Worm (Caenorhabditis elegans): ENCODE measurements around the gene ubh-1.

Gene ubh-1

ce11 chrV:6533030-6533429 lies 21.8 kb upstream of the ubh-1 start, which contains the start of gene hpo-26:
hpo-26 (minus strand) TSS chrV:6533060.
- TF ChIP-seq him-1 (tag; optimal IDR thresholded peaks at IDR 0.05) (no peak), W03F9.2 (tag; optimal IDR thresholded peaks at IDR 0.05) (no peak), dao-5 (tag; optimal IDR thresholded peaks at IDR 0.05) (no peak)

- TF ChIP-seq him-1 (tag; optimal IDR thresholded peaks at IDR 0.05) (no peak), dao-5 (tag; optimal IDR thresholded peaks at IDR 0.05) (no peak), W03F9.2 (tag; optimal IDR thresholded peaks at IDR 0.05) (no peak)
These were observed 13.5 kb upstream of the ubh-1 start, which contains the start of gene acs-1 for ce11 chrV:6524757-6525156. acs-1 (plus strand) TSS chrV:6524989.

- no peak for TF ChIP-seq dao-5 (tag; optimal IDR thresholded peaks at IDR 0.05)
- no peak for TF ChIP-seq him-1 (tag; optimal IDR thresholded peaks at IDR 0.05)
These were observed 11.8 kb upstream of the ubh-1 start for ce11 chrV:6522879-6523497.

ce11 chrV:6520385-6521080 lies 9.3 kb upstream of the ubh-1 start, which contains the start of the genes F46E10.2 and F46E10.18:
F46E10.2 (plus strand) TSS chrV:6520435.
F46E10.18 (plus strand) TSS chrV:6521030.
- no peak for TF ChIP-seq dao-5 (tag; optimal IDR thresholded peaks at IDR 0.05)
- no peak for TF ChIP-seq W03F9.2 (tag; optimal IDR thresholded peaks at IDR 0.05)
- TF ChIP-seq him-1 (tag; optimal IDR thresholded peaks at IDR 0.05) = no peak

ce11 chrV:6518225-6518396 lies 6.9 kb upstream of the ubh-1 start, which contains the start of gene F46E10.3:
F46E10.3 (plus strand) TSS chrV:6518297.
- TF ChIP-seq W03F9.2 (tag; optimal IDR thresholded peaks at IDR 0.05) (no peak), dao-5 (tag; optimal IDR thresholded peaks at IDR 0.05) (no peak), him-1 (tag; optimal IDR thresholded peaks at IDR 0.05) (no peak)

- TF ChIP-seq dao-5 (tag; optimal IDR thresholded peaks at IDR 0.05) = no peak
- no peak for TF ChIP-seq W03F9.2 (tag; optimal IDR thresholded peaks at IDR 0.05)
These were observed 6.4 kb upstream of the ubh-1 start for ce11 chrV:6517305-6518224.

- no peak for TF ChIP-seq him-1 (tag; optimal IDR thresholded peaks at IDR 0.05)
- TF ChIP-seq dao-5 (tag; optimal IDR thresholded peaks at IDR 0.05) = no peak
- TF ChIP-seq W03F9.2 (tag; optimal IDR thresholded peaks at IDR 0.05) = no peak
These were observed 5.5 kb upstream of the ubh-1 start, which contains the start of gene mdh-1 for ce11 chrV:6516491-6517304. mdh-1 (minus strand) TSS chrV:6516526.

ce11 chrV:6515344-6515743 lies 4.1 kb upstream of the ubh-1 start:
- no peak for TF ChIP-seq dao-5 (tag; optimal IDR thresholded peaks at IDR 0.05)

- no peak for TF ChIP-seq dao-5 (tag; optimal IDR thresholded peaks at IDR 0.05)
- TF ChIP-seq W03F9.2 (tag; optimal IDR thresholded peaks at IDR 0.05) = peak; percentile 18
These were observed 3.7 kb upstream of the ubh-1 start, which contains the start of gene dpy-11 for ce11 chrV:6514887-6515324. dpy-11 (minus strand) TSS chrV:6515240.

ce11 chrV:6513786-6514430 lies 2.7 kb upstream of the ubh-1 start:
- TF ChIP-seq dao-5 (tag; optimal IDR thresholded peaks at IDR 0.05) (no peak), him-1 (tag; optimal IDR thresholded peaks at IDR 0.05) (no peak), W03F9.2 (tag; optimal IDR thresholded peaks at IDR 0.05) (no peak)

ce11 chrV:6513356-6513755 lies 2.1 kb upstream of the ubh-1 start:
- TF ChIP-seq dao-5 (tag; optimal IDR thresholded peaks at IDR 0.05) (no peak), W03F9.2 (tag; optimal IDR thresholded peaks at IDR 0.05) (no peak), him-1 (tag; optimal IDR thresholded peaks at IDR 0.05) (no peak)

ce11 chrV:6510622-6511021 lies 587 bp downstream of the ubh-1 start:
- TF ChIP-seq dao-5 (tag; optimal IDR thresholded peaks at IDR 0.05) = no peak
- no peak for TF ChIP-seq him-1 (tag; optimal IDR thresholded peaks at IDR 0.05)
- no peak for TF ChIP-seq W03F9.2 (tag; optimal IDR thresholded peaks at IDR 0.05)

- TF ChIP-seq him-1 (tag; optimal IDR thresholded peaks at IDR 0.05) (no peak), W03F9.2 (tag; optimal IDR thresholded peaks at IDR 0.05) (no peak), dao-5 (tag; optimal IDR thresholded peaks at IDR 0.05) (no peak)
These were observed 1.5 kb downstream of the ubh-1 start, which contains the start of gene ubh-2 for ce11 chrV:6509717-6510116. ubh-2 (minus strand) TSS chrV:6509817.

All from whole organism, L4/young adult.